Fruit fly (Drosophila melanogaster): Measurements from ENCODE around the gene mtd.
A peak's percentile ranks its signal among the peaks of the same experiment; 100 is the strongest.

mtd gene

DNA sequence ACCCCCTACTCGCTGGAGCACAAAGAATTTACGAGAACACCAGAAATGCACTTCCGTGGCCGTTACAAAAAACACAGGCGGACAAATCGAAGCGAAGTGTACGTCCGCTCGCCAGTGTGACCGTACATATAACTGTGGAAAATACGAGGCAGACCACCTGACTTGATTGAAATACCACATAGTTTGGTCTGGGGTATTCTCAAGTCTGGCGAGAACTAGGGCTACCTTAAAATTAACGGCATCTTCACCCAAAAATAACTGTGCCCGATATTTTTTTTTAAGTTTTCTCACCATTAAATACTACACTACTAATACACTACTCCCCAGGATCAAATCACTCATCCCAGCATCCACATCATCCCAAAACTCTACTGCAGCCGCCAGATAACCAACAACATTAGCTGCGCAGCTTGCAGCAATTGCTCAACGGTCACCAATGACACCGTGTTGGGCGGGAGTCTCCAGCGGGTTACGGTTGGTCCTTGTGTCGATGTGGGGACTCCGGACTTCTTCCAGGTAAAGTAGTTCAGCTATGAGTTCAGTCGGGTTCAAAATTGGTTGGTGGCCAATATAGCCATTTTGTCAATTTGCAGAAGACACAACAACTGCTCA lies 18.0 kb upstream of the mtd start, which contains the start of gene Cerk (continued):
- no peak for TF ChIP-seq CG32772 (GFP tag; IDR thresholded peaks at IDR 0.05)
- no peak for TF ChIP-seq abd-A (tag; optimal IDR thresholded peaks at IDR 0.05)
- no peak for TF ChIP-seq CG2129 (GFP tag; IDR thresholded peaks at IDR 0.05; ENCODE audit: partially characterized antibody)
- no peak for TF ChIP-seq CG16863 (GFP tag; optimal IDR thresholded peaks at IDR 0.05)
- TF ChIP-seq fu2 (GFP tag; optimal IDR thresholded peaks at IDR 0.05): no peak
- peak; percentile 66 for TF ChIP-seq Sry-δ (GFP tag; optimal IDR thresholded peaks at IDR 0.05)
- TF ChIP-seq HmgZ (tag; optimal IDR thresholded peaks at IDR 0.05): peak; percentile 53
- TF ChIP-seq gsb-n (tag; optimal IDR thresholded peaks at IDR 0.05): no peak
- no peak for TF ChIP-seq sc (optimal IDR thresholded peaks at IDR 0.05)
- TF ChIP-seq sc (GFP tag; optimal IDR thresholded peaks at IDR 0.05): no peak
- no peak for TF ChIP-seq Tbp (GFP tag; optimal IDR thresholded peaks at IDR 0.05)
- TF ChIP-seq CG2116 (GFP tag; optimal IDR thresholded peaks at IDR 0.05): peak; percentile 61
- no peak for TF ChIP-seq CG8924 (tag; optimal IDR thresholded peaks at IDR 0.05)
- no peak for TF ChIP-seq CG3281 (GFP tag; optimal IDR thresholded peaks at IDR 0.05)
- TF ChIP-seq psq (GFP tag; optimal IDR thresholded peaks at IDR 0.05): no peak
- peak; percentile 42 for TF ChIP-seq Dad (GFP tag; optimal IDR thresholded peaks at IDR 0.05)
- no peak for TF ChIP-seq CG6254 (GFP tag; optimal IDR thresholded peaks at IDR 0.05)
- TF ChIP-seq sd (tag; optimal IDR thresholded peaks at IDR 0.05): peak; percentile 41
- TF ChIP-seq CG2199 (GFP tag; IDR thresholded peaks at IDR 0.05): 0 out of 3 replicates have a peak, but pooled peaks have one; percentile 25
- TF ChIP-seq vnd (GFP tag; IDR thresholded peaks at IDR 0.05; ENCODE audit: partially characterized antibody): no peak
- no peak for TF ChIP-seq Fer2 (tag; optimal IDR thresholded peaks at IDR 0.05)
- TF ChIP-seq chm (GFP tag; IDR thresholded peaks at IDR 0.05): peak; percentile 80
- peak; percentile 6 for TF ChIP-seq CrebB (tag; optimal IDR thresholded peaks at IDR 0.05)
- peak; percentile 2 for TF ChIP-seq CG13296 (GFP tag; optimal IDR thresholded peaks at IDR 0.05)
- TF ChIP-seq ewg (GFP tag; optimal IDR thresholded peaks at IDR 0.05): no peak
- TF ChIP-seq dan (GFP tag; IDR thresholded peaks at IDR 0.05): no peak
- no peak for TF ChIP-seq ac (GFP tag; optimal IDR thresholded peaks at IDR 0.05)
- TF ChIP-seq insv (GFP tag; optimal IDR thresholded peaks at IDR 0.05): no peak
- TF ChIP-seq CG8388 (GFP tag; optimal IDR thresholded peaks at IDR 0.05): no peak
- peak; percentile 23 for TF ChIP-seq CG30020 (tag; optimal IDR thresholded peaks at IDR 0.05)
- no peak for TF ChIP-seq pita (GFP tag; optimal IDR thresholded peaks at IDR 0.05)
- TF ChIP-seq D (optimal IDR thresholded peaks at IDR 0.05): no peak
- TF ChIP-seq D (GFP tag; optimal IDR thresholded peaks at IDR 0.05): no peak
- TF ChIP-seq CG11085 (GFP tag; IDR thresholded peaks at IDR 0.05): peak; percentile 47; the same call in 1 of the 2 replicates
- TF ChIP-seq caup (GFP tag; optimal IDR thresholded peaks at IDR 0.05; ENCODE audit: severe bottlenecking): peak; percentile 30
- peak; percentile 57 for TF ChIP-seq NC2β (GFP tag; optimal IDR thresholded peaks at IDR 0.05)
- no peak for TF ChIP-seq toy (GFP tag; IDR thresholded peaks at IDR 0.05)
- TF ChIP-seq CG8281 (tag; optimal IDR thresholded peaks at IDR 0.05): no peak
- no peak for TF ChIP-seq cato (GFP tag; optimal IDR thresholded peaks at IDR 0.05; ENCODE audit: borderline replicate concordance)
- no peak for TF ChIP-seq gcm (GFP tag; optimal IDR thresholded peaks at IDR 0.05)
- no peak for TF ChIP-seq CG9437 (GFP tag; optimal IDR thresholded peaks at IDR 0.05)
- TF ChIP-seq CG34422 (GFP tag; IDR thresholded peaks at IDR 0.05): peak; percentile 48; the same call in 2 of the 3 replicates
- no peak for TF ChIP-seq CG12236 (GFP tag; optimal IDR thresholded peaks at IDR 0.05)
- no peak for TF ChIP-seq CG12744 (GFP tag; optimal IDR thresholded peaks at IDR 0.05)
- no peak for TF ChIP-seq Doc2 (GFP tag; IDR thresholded peaks at IDR 0.05)
- peak; percentile 38 for TF ChIP-seq YL-1 (GFP tag; optimal IDR thresholded peaks at IDR 0.05)
- peak; percentile 27 for TF ChIP-seq gem (tag; optimal IDR thresholded peaks at IDR 0.05)
- no peak for TF ChIP-seq Sox102F (GFP tag; optimal IDR thresholded peaks at IDR 0.05)
- TF ChIP-seq nau (GFP tag; optimal IDR thresholded peaks at IDR 0.05): no peak
- TF ChIP-seq CG12659 (GFP tag; optimal IDR thresholded peaks at IDR 0.05): peak; percentile 64

Measured in whole organism, embryonic.